Fruit fly (Drosophila melanogaster): ENCODE measurements around the gene Saf6.

Gene Saf6

dm6 chr2L:819315-820032 is 3.7 kb upstream of the Saf6 start, which contains the start of the genes PGAP2 and Clp (continued):
- TF ChIP-seq CG10979 (tag; optimal IDR thresholded peaks at IDR 0.05) (peak; percentile 85), Jarid2 (GFP tag; optimal IDR thresholded peaks at IDR 0.05) (no peak), CG11247 (GFP tag; IDR thresholded peaks at IDR 0.05) (peak; percentile 46; the same call in 1 of the 2 replicates), Gug (GFP tag; IDR thresholded peaks at IDR 0.05) (peak; percentile 63; the same call in 3 of the 4 replicates), B-H2 (GFP tag; optimal IDR thresholded peaks at IDR 0.05) (peak; percentile 23), Xbp1 (GFP tag; optimal IDR thresholded peaks at IDR 0.05) (peak; percentile 81), Bgb (GFP tag; IDR thresholded peaks at IDR 0.05; ENCODE audit: partially characterized antibody) (no peak), pfk (GFP tag; optimal IDR thresholded peaks at IDR 0.05) (no peak), CG11085 (GFP tag; IDR thresholded peaks at IDR 0.05) (peak; percentile 75), knrl (GFP tag; IDR thresholded peaks at IDR 0.05; ENCODE audit: partially characterized antibody) (peak; percentile 52; the same call in 2 of the 3 replicates), CG10267 (tag; optimal IDR thresholded peaks at IDR 0.05) (peak; percentile 70), lilli (GFP tag; optimal IDR thresholded peaks at IDR 0.05) (peak; percentile 82), CG9437 (GFP tag; optimal IDR thresholded peaks at IDR 0.05) (peak; percentile 98), slou (GFP tag; optimal IDR thresholded peaks at IDR 0.05) (peak; percentile 49), CG4820 (GFP tag; optimal IDR thresholded peaks at IDR 0.05) (peak; percentile 55), Atf6 (GFP tag; IDR thresholded peaks at IDR 0.05) (peak; percentile 72), az2 (GFP tag; optimal IDR thresholded peaks at IDR 0.05) (peak; percentile 64), pita (GFP tag; optimal IDR thresholded peaks at IDR 0.05) (no peak), crc (GFP tag; optimal IDR thresholded peaks at IDR 0.05) (no peak), bcd (GFP tag; optimal IDR thresholded peaks at IDR 0.05) (peak; percentile 73), zen (tag; optimal IDR thresholded peaks at IDR 0.05) (peak; percentile 62), CG3065 (GFP tag; optimal IDR thresholded peaks at IDR 0.05) (peak; percentile 19), eyg (GFP tag; optimal IDR thresholded peaks at IDR 0.05) (no peak), nmo (GFP tag; optimal IDR thresholded peaks at IDR 0.05) (peak; percentile 87), GATAe (GFP tag; conservative IDR thresholded peaks at IDR 0.05) (no peak), nerfin-1 (tag; optimal IDR thresholded peaks at IDR 0.05) (peak; percentile 65), Lpt (GFP tag; optimal IDR thresholded peaks at IDR 0.05) (no peak), sqz (GFP tag; optimal IDR thresholded peaks at IDR 0.05) (no peak), CG3281 (GFP tag; optimal IDR thresholded peaks at IDR 0.05) (peak; percentile 56), Tbp (GFP tag; optimal IDR thresholded peaks at IDR 0.05) (peak; percentile 43), NFAT (GFP tag; IDR thresholded peaks at IDR 0.05) (peak; percentile 26; the same call in 1 of the 2 replicates), CG1233 (GFP tag; optimal IDR thresholded peaks at IDR 0.05) (peak; percentile 74), Oaz (GFP tag; IDR thresholded peaks at IDR 0.05) (peak; percentile 77), H2.0 (GFP tag; IDR thresholded peaks at IDR 0.05) (peak; percentile 83), otp (GFP tag; IDR thresholded peaks at IDR 0.05) (0 out of 3 replicates have a peak, but pooled peaks have one; percentile 26), CG6791 (GFP tag; IDR thresholded peaks at IDR 0.05; ENCODE audit: partially characterized antibody) (no peak), CG10209 (GFP tag; optimal IDR thresholded peaks at IDR 0.05) (peak; percentile 66), CG14965 (GFP tag; optimal IDR thresholded peaks at IDR 0.05; ENCODE audit: borderline replicate concordance) (no peak), CG10366 (GFP tag; IDR thresholded peaks at IDR 0.05) (peak; percentile 71), CG17612 (GFP tag; IDR thresholded peaks at IDR 0.05) (0 out of 2 replicates have a peak, but pooled peaks have one; percentile 22), CG7987 (GFP tag; optimal IDR thresholded peaks at IDR 0.05) (peak; percentile 23), E2f1 (GFP tag; IDR thresholded peaks at IDR 0.05) (peak; percentile 80), lmd (GFP tag; IDR thresholded peaks at IDR 0.05) (peak; percentile 84), CG7839 (tag; optimal IDR thresholded peaks at IDR 0.05) (peak; percentile 81), CG14667 (GFP tag; IDR thresholded peaks at IDR 0.05) (peak; percentile 53; the same call in 1 of the 2 replicates), ssp (GFP tag; IDR thresholded peaks at IDR 0.05) (peak; percentile 68), CHES-1-like (GFP tag; optimal IDR thresholded peaks at IDR 0.05) (peak; percentile 30), D19B (GFP tag; optimal IDR thresholded peaks at IDR 0.05) (peak; percentile 49), al (GFP tag; IDR thresholded peaks at IDR 0.05) (peak; percentile 67)
